Fruit fly (Drosophila melanogaster): ENCODE data around the gene Pdk1.

DNA sequence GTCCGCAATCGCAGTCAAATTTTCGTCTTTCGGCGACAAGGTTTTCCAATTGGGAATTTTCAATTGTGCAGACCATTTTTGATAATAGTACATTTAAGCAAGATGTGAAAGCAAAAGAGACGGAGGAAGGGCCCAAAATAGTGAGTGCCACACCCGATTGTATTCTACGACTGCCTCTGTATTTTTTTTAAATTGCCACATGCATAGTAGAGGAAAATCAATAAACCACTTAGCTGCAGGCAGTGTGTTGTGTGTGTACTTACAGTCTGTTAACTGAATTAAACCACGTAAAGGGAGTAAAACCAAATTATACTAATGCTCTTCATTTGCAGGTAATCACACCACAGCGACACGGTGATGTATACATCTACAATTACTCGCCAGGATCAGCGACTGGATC lies 42.5 kb downstream of the Pdk1 start:
- no peak for TF ChIP-seq CG4496 (GFP tag; IDR thresholded peaks at IDR 0.05)
- TF ChIP-seq CG17806 (tag; optimal IDR thresholded peaks at IDR 0.05): no peak
- TF ChIP-seq CG34367 (tag; optimal IDR thresholded peaks at IDR 0.05): no peak
- no peak for TF ChIP-seq rn (GFP tag; IDR thresholded peaks at IDR 0.05)
- TF ChIP-seq CG12605 (GFP tag; IDR thresholded peaks at IDR 0.05): no peak

Data from whole organism, pupa.